Worm (Caenorhabditis elegans): ENCODE results near the gene aagr-3.

- TF ChIP-seq ama-1 (optimal IDR thresholded peaks at IDR 0.05) (no peak), ceh-13 (GFP tag; optimal IDR thresholded peaks at IDR 0.05) (no peak), B0310.2 (tag; optimal IDR thresholded peaks at IDR 0.05) (no peak), flt-1 (GFP tag; IDR thresholded peaks at IDR 0.05) (no peak), aly-1 (tag; optimal IDR thresholded peaks at IDR 0.05) (no peak), pes-1 (GFP tag; IDR thresholded peaks at IDR 0.05) (no peak), hmbx-1 (tag; optimal IDR thresholded peaks at IDR 0.05) (no peak), sea-1 (GFP tag; conservative IDR thresholded peaks at IDR 0.05) (no peak), hnd-1 (tag; optimal IDR thresholded peaks at IDR 0.05) (no peak), tra-4 (tag; optimal IDR thresholded peaks at IDR 0.05) (no peak), ets-7 (tag; optimal IDR thresholded peaks at IDR 0.05) (no peak), tbx-37 (GFP tag; conservative IDR thresholded peaks at IDR 0.05) (no peak), tbx-11 (GFP tag; IDR thresholded peaks at IDR 0.05) (no peak), scrt-1 (GFP tag; IDR thresholded peaks at IDR 0.05) (no peak)
Measured at ce11 chrV:9775734-9776133, 46.4 kb upstream of the aagr-3 start, which contains the start of gene F46B6.12.
